Fruit fly (Drosophila melanogaster) whole organism: ENCODE data around the gene CG13116.

Source experiments
- CG8478 ChIP-seq: fragments of >200 bp; optimal IDR thresholded peaks from 2 replicates; lab custom pipeline; 2018; ENCODE audit warnings: inconsistent platforms
- Dll ChIP-seq: fragments of >200 bp; optimal IDR thresholded peaks from 2 replicates; lab custom pipeline; 2017
- EcR ChIP-seq, 2 experiments: fragments of >200 bp; optimal IDR thresholded peaks; 2 replicates each; lab custom pipeline; 2017; ENCODE audit warnings: missing biosample characterization in 2 of 2, missing genetic modification characterization in 2 of 2, missing genetic modification reagents in 2 of 2
- pan ChIP-seq: fragments of >200 bp; optimal IDR thresholded peaks from 2 replicates; lab custom pipeline; 2017
- psq ChIP-seq: fragments of >200 bp; optimal IDR thresholded peaks from 2 replicates; lab custom pipeline; 2017
- usp ChIP-seq: fragments of >200 bp; optimal IDR thresholded peaks from 2 replicates; lab custom pipeline; 2017; ENCODE audit warnings: missing biosample characterization, missing genetic modification characterization, mixed read lengths

The CG13116 gene

DNA sequence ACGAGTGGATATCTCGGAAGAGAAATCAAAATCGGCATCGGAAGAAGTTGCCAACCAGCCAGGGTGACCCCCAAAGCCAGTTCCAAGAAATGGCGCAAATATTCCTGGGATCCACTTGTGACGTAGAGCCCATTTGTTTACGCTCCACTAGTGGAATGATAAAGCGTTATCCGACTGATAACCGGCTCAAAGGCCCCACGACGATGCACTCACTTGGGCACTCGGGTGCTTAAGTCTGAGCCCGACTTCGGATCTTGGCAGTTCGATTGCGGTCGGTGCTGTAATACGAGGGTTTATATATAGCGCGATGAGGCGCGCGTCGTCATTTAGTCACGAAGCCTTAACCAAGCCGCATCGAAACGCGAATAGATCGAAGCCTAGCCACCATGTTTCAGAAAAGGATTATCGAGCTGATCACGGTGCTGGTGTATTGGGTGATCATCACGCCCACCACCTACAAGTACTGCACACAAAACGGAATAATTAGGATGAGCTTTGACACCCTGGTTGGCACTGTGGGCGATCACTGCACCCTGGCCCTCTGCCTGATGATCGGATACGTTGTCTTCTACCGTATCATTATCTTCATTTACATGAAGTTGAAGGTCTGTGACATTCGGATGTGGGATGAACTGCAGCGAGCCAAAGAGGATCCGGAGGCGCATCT is at the start of gene CG13116:
Gene CG13116, plus strand, starts transcription at position 323 of the 667 bp plus-strand sequence.
- no peak for TF ChIP-seq EcR (GFP tag; optimal IDR thresholded peaks at IDR 0.05; lab: Kevin White, UChicago)
- TF ChIP-seq CG8478 (lab: Kevin White, UChicago) = no peak
- no peak for TF ChIP-seq pan
- TF ChIP-seq Dll (lab: Kevin White, UChicago) = no peak
- TF ChIP-seq usp (GFP tag; lab: Kevin White, UChicago) = no peak
- TF ChIP-seq psq (lab: Kevin White, UChicago) = no peak

DNA sequence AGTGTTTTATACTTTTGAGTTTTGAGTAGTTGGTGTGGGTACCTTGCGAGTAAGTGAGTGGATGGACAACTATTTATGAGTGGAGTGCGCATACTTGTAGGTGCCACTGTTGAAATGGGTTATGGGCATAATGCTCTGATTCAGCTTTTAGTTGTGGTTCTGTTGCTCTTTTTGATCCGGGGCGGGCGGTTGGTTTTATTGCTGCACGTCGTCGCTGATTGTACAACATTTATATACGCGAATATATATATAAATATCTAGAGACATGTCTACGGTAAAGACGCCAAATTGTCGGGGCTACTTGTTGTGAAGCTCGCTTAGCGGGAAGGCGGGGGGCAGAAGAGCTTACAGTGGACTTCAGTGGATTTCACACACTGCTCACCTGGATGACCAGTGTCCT is 45.6 kb upstream of the CG13116 start:
- TF ChIP-seq usp (GFP tag; lab: Kevin White, UChicago) (no peak), CG8478 (lab: Kevin White, UChicago) (no peak), pan (no peak), Dll (lab: Kevin White, UChicago) (no peak), psq (lab: Kevin White, UChicago) (no peak), EcR (GFP tag; optimal IDR thresholded peaks at IDR 0.05; lab: Kevin White, UChicago) (no peak)

DNA sequence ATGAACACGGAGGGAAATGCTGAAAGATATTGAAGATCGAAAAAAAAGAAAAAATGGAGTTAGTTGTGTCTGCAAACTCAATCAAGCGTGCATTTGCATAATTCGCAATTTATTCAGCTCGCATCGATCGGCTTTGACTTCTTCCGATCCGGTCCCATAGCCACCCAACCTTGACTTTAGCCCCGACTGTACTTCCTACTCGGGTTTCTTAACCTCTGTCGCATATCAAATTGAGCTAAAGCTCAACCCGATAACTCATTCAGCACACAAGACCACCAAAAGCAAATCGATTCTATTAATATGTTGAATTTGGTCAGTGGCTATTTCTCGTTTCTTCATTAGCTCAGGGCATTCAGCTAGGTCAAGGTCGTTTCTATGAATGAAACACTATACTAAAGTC is 44.6 kb upstream of the CG13116 start:
- no peak for TF ChIP-seq usp (GFP tag; lab: Kevin White, UChicago)
- no peak for TF ChIP-seq EcR (GFP tag; optimal IDR thresholded peaks at IDR 0.05; lab: Kevin White, UChicago)
- TF ChIP-seq psq (lab: Kevin White, UChicago) = no peak
- no peak for TF ChIP-seq CG8478 (lab: Kevin White, UChicago)
- no peak for TF ChIP-seq Dll (lab: Kevin White, UChicago)
- TF ChIP-seq pan = no peak

DNA sequence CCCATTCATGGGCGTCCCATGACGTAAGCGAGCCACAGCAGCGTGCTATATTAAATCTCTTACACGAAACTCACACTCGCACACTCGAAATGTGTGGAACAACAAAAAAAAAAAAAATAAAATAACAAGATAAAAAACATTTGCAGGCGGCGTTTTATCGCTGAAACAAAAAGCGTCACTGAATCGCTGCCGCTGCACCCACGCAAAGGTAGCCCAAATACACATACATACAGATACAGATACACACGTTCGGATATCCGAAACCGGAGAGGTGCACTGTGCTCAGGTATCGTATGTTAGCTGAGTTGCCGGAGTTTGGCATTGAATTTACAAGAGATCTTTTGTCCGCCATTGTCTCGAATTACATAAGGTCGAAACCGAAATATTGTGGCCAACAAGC is 43.7 kb upstream of the CG13116 start:
- TF ChIP-seq psq (lab: Kevin White, UChicago) (no peak), pan (no peak), EcR (GFP tag; optimal IDR thresholded peaks at IDR 0.05; lab: Kevin White, UChicago) (no peak), CG8478 (lab: Kevin White, UChicago) (no peak), usp (GFP tag; lab: Kevin White, UChicago) (no peak), Dll (lab: Kevin White, UChicago) (no peak)

DNA sequence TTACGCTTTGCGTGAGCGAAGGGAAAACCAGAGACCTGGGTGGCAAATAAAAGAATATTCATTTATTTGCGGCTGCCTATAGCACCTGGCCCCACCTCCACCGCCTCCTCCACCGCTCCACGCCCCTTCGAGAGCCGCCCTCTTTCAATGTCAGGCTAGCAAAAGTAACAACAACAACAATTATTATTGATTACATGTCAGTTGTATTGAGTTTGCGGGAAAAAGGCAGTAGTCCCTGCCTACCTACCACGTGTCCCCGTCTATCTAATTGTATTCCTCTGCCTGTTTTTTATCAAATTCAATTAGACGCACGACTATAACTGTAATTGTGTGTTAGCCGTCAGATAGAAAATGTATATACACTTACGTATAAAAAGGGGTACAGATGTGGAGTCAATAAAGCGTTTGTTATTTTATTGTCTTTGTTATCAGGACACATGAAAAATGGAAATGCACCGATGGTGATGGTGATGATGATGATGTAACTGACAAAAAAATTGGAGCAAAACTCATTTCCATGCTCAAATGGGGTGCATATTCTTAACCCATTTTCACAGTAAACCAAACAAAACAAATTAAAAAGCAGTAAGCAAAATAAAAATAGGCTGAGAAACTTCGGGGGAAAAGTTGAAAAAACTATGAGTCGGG is 39.1 kb upstream of the CG13116 start:
- TF ChIP-seq Dll (lab: Kevin White, UChicago) = no peak
- no peak for TF ChIP-seq psq (lab: Kevin White, UChicago)
- TF ChIP-seq EcR (GFP tag; optimal IDR thresholded peaks at IDR 0.05; lab: Kevin White, UChicago) = no peak
- no peak for TF ChIP-seq usp (GFP tag; lab: Kevin White, UChicago)
- no peak for TF ChIP-seq CG8478 (lab: Kevin White, UChicago)
- TF ChIP-seq pan = no peak

DNA sequence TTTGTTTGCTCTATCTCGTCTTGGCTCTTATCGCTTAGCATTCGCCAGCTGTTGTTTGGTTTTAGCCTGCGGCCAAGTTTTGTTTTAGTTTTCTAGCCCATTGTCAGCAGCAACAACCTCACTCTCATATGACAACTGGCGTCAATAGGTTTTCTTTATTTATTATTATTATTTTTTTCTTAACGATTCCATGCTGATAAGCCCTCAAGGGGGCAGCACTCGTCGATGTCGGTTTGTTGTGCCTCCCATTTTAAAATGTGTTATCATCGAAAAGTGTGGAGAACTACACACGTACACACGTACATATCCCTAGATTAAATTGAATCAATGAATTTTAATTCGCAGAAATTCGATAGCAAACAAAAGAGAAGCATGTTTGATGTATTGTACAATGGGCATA is 38.5 kb upstream of the CG13116 start:
- TF ChIP-seq usp (GFP tag; lab: Kevin White, UChicago) (no peak), Dll (lab: Kevin White, UChicago) (no peak), CG8478 (lab: Kevin White, UChicago) (no peak), psq (lab: Kevin White, UChicago) (no peak), pan (no peak), EcR (GFP tag; optimal IDR thresholded peaks at IDR 0.05; lab: Kevin White, UChicago) (no peak)

DNA sequence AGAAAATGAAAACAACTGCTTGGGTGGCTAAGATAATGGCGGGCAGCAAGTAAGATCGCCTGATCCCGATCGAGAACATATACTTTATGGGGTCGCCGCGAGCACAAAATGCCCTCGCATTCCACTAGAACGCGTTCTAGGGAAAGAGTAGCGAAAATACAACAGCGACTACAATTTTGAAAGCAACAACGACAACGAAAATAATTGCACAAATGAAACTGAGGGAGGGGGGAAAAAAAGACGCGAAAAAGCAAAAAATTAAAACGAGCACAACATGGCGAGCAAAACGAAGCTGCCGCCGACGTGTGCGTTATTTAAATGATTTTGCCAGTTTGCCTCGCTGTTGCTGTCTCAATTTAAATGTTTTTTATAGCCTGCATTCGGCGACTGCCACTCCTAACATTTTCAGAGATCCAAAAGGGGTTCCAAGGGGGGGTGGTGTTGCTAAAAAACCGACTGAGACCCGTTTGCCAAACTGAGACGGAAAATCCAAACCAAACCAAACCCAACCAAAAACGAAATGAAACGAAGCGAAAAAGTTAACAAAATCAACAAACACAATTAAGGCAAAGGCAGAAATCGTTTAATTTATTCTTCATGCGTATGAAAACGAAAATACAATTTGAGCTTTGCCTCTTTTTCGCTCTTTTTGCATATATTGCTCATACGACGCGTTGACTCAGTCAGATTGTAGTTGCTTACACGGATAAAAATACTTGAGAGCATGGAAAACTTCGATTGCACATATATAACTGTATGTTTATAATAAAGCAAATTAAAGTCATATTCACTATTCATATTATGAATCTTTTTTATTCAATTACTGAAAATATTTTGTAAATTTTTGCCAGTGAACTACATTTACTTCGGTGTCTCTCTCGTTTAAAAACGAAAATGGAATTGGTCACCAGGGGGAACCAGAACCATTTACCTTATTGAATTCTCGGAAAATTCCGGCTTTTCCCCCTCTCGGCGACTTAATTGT is 37.1 kb upstream of the CG13116 start:
- TF ChIP-seq Dll (lab: Kevin White, UChicago) (no peak), CG8478 (lab: Kevin White, UChicago) (no peak), usp (GFP tag; lab: Kevin White, UChicago) (no peak)

DNA sequence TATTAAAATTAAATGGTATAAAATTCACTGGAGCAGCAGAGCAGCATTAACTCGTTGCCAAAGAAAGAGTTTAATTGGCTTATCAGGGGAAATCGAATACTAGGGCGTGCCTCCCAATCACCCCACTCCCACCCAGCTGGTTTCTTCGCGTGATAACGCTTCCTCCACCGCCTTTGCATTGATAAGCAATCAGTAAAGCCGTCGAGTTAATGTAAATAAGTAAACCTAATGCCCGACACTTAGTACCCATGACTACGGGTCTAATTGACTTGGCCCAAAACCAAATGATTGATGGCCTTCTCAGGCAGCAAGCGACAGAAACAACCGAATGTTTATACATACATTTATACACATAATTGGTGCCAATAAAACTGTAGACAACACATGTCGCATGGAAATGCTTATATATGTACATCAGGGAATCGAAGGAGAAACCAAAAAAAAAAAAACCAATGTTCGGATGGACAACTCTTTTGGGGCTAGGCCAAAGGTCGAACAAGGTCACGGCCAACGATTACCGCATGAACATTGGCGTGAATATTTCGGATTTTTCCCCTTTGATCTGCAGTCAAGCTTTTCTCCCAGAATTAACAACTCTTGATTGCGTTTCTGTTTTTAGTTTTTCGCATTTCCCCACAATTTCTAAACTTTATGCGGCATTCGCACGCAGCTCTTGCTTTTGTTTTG is 35.7 kb upstream of the CG13116 start:
- TF ChIP-seq usp (GFP tag; lab: Kevin White, UChicago) = no peak
- TF ChIP-seq Dll (lab: Kevin White, UChicago) = no peak
- no peak for TF ChIP-seq pan
- no peak for TF ChIP-seq CG8478 (lab: Kevin White, UChicago)
- TF ChIP-seq EcR (GFP tag; optimal IDR thresholded peaks at IDR 0.05; lab: Kevin White, UChicago) = no peak
- no peak for TF ChIP-seq psq (lab: Kevin White, UChicago)

DNA sequence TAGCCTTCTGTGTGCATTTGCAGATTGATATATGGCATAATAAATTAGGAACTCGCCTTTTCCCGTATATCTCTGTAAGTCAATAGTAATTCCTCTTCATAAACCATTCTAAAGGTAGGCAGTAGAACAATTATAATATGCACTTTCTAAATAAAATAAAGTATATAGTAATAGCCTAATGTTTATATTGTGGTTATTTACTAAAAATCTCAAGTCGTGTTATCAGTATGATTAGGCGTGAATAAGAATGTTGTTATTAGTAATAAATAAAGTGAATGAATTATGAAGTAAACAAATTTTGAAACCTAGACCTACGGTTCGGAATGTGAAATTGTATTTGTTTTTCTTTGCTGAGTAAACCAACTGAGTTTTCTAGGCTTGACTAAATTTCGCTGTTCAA is 34.0 kb upstream of the CG13116 start:
- TF ChIP-seq EcR (GFP tag; optimal IDR thresholded peaks at IDR 0.05; lab: Kevin White, UChicago) = no peak
- no peak for TF ChIP-seq pan
- TF ChIP-seq CG8478 (lab: Kevin White, UChicago) = no peak
- no peak for TF ChIP-seq Dll (lab: Kevin White, UChicago)

DNA sequence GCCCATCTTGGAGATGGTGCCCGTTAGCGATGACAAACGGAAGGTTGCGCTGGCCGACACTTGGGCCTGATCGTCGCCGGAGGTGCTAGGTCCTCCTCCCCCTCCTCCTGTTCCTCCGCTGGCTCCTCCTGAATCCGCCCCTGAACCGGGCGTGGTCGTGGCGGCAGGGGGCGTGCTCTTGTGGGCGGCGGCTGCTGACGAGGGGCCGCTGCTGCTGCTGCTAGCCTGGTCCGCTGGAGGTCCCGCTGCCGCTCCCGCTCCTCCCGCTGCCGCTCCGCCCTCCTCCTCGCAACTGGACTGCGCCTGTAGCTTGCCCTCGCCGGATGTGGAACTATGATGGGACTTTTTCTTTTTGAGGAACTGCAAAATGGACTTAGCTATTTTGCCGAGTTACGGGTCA is 32.2 kb upstream of the CG13116 start:
- no peak for TF ChIP-seq psq (lab: Kevin White, UChicago)
- no peak for TF ChIP-seq EcR (GFP tag; optimal IDR thresholded peaks at IDR 0.05; lab: Kevin White, UChicago)
- TF ChIP-seq CG8478 (lab: Kevin White, UChicago) = no peak
- no peak for TF ChIP-seq Dll (lab: Kevin White, UChicago)
- no peak for TF ChIP-seq pan
- no peak for TF ChIP-seq usp (GFP tag; lab: Kevin White, UChicago)
